Worm (Caenorhabditis elegans) whole organism, L4/young adult: ENCODE measurements around the gene nex-1.

Source experiments
- W03F9.2 ChIP-seq: fragments of 150-350 bp; optimal IDR thresholded peaks from 2 replicates; lab custom pipeline; 2014; ENCODE audit warnings: missing biosample characterization, missing genetic modification characterization
- him-1 ChIP-seq: sonication (generic microtip); optimal IDR thresholded peaks from 2 replicates; lab custom pipeline; 2016; ENCODE audit warnings: missing genotype, missing genetic modification reagents, missing genetic modification characterization, missing compliant biosample characterization

DNA sequence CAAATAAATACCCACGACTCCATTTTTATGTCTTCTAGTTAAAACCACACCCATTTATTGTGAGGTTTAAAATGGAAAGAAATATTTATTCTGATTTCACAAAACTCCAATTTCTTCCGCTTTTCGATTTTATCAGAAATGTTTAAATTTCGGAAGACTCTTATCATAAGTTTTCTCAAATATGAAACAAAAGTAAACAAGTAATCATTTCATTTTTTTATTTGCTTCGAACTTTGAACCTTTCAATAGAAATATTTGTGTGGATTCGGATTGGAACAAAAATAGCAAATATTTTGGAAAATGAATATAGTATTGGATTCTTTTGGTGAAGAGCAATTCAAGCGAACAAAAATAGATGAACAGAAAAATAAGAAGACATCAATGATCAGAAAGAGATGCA lies 3.6 kb upstream of the nex-1 start:
- no peak for TF ChIP-seq W03F9.2 (tag; lab: Kevin White, UChicago)
- no peak for TF ChIP-seq him-1
